Worm (Caenorhabditis elegans): ENCODE results near the gene Y105C5A.24.

- no peak for TF ChIP-seq him-1 (tag; optimal IDR thresholded peaks at IDR 0.05)
- no peak for TF ChIP-seq dao-5 (tag; optimal IDR thresholded peaks at IDR 0.05)
- no peak for TF ChIP-seq W03F9.2 (tag; optimal IDR thresholded peaks at IDR 0.05)
Measured at ce11 chrIV:15883922-15884321, 34.2 kb downstream of the Y105C5A.24 start, which contains the start of gene Y105C5B.3.
